Fruit fly (Drosophila melanogaster): Measurements from ENCODE around the gene Ankle2.

DNA sequence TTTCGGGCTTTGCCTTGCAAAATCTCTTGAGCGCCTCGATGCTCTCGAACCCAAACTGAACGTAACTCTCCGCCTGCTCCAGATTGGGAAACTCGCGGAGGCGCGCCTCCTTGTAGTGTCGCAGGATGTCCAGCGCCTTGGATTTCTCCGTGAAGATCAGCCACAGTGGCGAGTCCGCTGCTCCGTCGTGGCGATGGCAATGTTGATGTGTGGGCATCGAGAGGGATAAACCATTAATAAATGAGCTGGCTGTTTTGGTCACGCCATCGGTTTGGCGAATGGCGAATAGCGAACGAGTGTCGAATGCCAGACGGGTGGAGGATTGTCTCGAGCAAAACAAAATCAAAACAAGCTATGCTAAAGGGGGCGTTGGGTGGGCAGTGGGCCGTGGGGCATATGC, 3.2 kb downstream of the Ankle2 start:
- TF ChIP-seq D1 (tag; optimal IDR thresholded peaks at IDR 0.05) (no peak), gl (tag; optimal IDR thresholded peaks at IDR 0.05) (no peak), CG15710 (tag; optimal IDR thresholded peaks at IDR 0.05) (no peak), CG10348 (GFP tag; IDR thresholded peaks at IDR 0.05) (no peak)
